Worm (Caenorhabditis elegans) whole organism, L1 larva: ENCODE results near the gene vrk-1.
"Not testable (repeated sequence)": the region's sequence is repeated elsewhere in the genome, so short reads cannot be mapped to it uniquely, and the experiment has no call there.

Source experiments
- F16B12.6 ChIP-seq: fragments of 150-350 bp; optimal IDR thresholded peaks from 2 replicates; lab custom pipeline; 2014; ENCODE audit warnings: missing biosample characterization, missing genetic modification characterization
- Y116A8C.19 ChIP-seq: sonication (generic microtip); optimal IDR thresholded peaks from 2 replicates; lab custom pipeline; 2016; ENCODE audit warnings: missing compliant biosample characterization, missing genetic modification characterization, borderline replicate concordance
- aha-1 ChIP-seq: fragments of 150-350 bp; optimal IDR thresholded peaks from 2 replicates; lab custom pipeline; 2014; ENCODE audit warnings: missing biosample characterization, missing genetic modification characterization
- alr-1 ChIP-seq: fragments of 200-800 bp; sonication (Bioruptor generic); optimal IDR thresholded peaks from 2 replicates; lab custom pipeline; 2018; ENCODE audit warnings: borderline replicate concordance, mild to moderate bottlenecking, missing genetic modification characterization, missing compliant biosample characterization
- aly-2 ChIP-seq: fragments of 150-350 bp; optimal IDR thresholded peaks from 2 replicates; lab custom pipeline; 2014; ENCODE audit warnings: missing biosample characterization, missing genetic modification characterization
- ceh-63 ChIP-seq: fragments of 200-800 bp; sonication (Bioruptor generic); optimal IDR thresholded peaks from 2 replicates; lab custom pipeline; 2018; ENCODE audit warnings: mild to moderate bottlenecking, missing genetic modification characterization, missing compliant biosample characterization
- ceh-8 ChIP-seq: fragments of 200-800 bp; sonication (Bioruptor generic); optimal IDR thresholded peaks from 2 replicates; lab custom pipeline; 2018; ENCODE audit warnings: mild to moderate bottlenecking, missing genetic modification characterization, moderate library complexity, missing compliant biosample characterization
- ceh-82 ChIP-seq, 3 experiments: fragments of 150-350 bp in 1 of 3; sonication (generic microtip) in 2 of 3; optimal IDR thresholded peaks; 2 replicates each; lab custom pipeline; 2014 to 2017; ENCODE audit warnings: missing biosample characterization in 3 of 3, missing genetic modification characterization in 3 of 3
- ceh-88 ChIP-seq: fragments of 200-800 bp; sonication (Bioruptor generic); IDR thresholded peaks from 2 replicates; pipeline ENCODE4 v1.3.6; 2022; ENCODE audit warnings: missing genetic modification characterization, missing compliant biosample characterization
- dsc-1 ChIP-seq: sonication (generic microtip); optimal IDR thresholded peaks from 2 replicates; lab custom pipeline; 2016; ENCODE audit warnings: mild to moderate bottlenecking, missing genetic modification characterization, missing compliant biosample characterization
- efl-1 ChIP-seq, 4 experiments: fragments of 150-350 bp; optimal IDR thresholded peaks in 3 of 4; peaks in 1 of 4; 1 replicate in 1 of 4; 2 replicates in 3 of 4; lab custom pipeline; 2014; ENCODE audit warnings: missing biosample characterization in 2 of 4, missing genetic modification characterization in 2 of 4, missing genetic modification reagents in 2 of 4
- efl-3 ChIP-seq: fragments of 200-800 bp; sonication (Bioruptor generic); optimal IDR thresholded peaks from 2 replicates; lab custom pipeline; 2018; ENCODE audit warnings: mild to moderate bottlenecking, missing genetic modification characterization, missing compliant biosample characterization
- egl-27 ChIP-seq, 2 experiments: fragments of 150-350 bp in 1 of 2; sonication (generic microtip); optimal IDR thresholded peaks; 3 replicates each; lab custom pipeline; 2017 to 2018; ENCODE audit warnings: missing biosample characterization in 2 of 2, missing genetic modification characterization in 2 of 2, missing genetic modification reagents in 2 of 2
- fkh-10 ChIP-seq: sonication (generic microtip); optimal IDR thresholded peaks from 2 replicates; lab custom pipeline; 2017; ENCODE audit warnings: missing biosample characterization, missing genetic modification reagents, missing genetic modification characterization
- fkh-4 ChIP-seq: sonication (generic microtip); optimal IDR thresholded peaks from 2 replicates; lab custom pipeline; 2016; ENCODE audit warnings: missing compliant biosample characterization, missing genetic modification characterization, borderline replicate concordance
- fos-1 ChIP-seq: fragments of 150-350 bp; optimal IDR thresholded peaks from 2 replicates; lab custom pipeline; 2014; ENCODE audit warnings: missing biosample characterization, missing genetic modification characterization
- grh-1 ChIP-seq: fragments of 200-800 bp; sonication (Bioruptor generic); IDR thresholded peaks from 2 replicates; pipeline ENCODE4 v1.3.6; 2022; ENCODE audit warnings: missing genetic modification reagents, missing genetic modification characterization, missing compliant biosample characterization
- lin-13 ChIP-seq: fragments of 150-350 bp; optimal IDR thresholded peaks from 2 replicates; lab custom pipeline; 2014; ENCODE audit warnings: missing biosample characterization, missing genetic modification reagents, missing genetic modification characterization
- lin-15B ChIP-seq: fragments of 150-350 bp; sonication (generic microtip); optimal IDR thresholded peaks from 3 replicates; lab custom pipeline; 2014; ENCODE audit warnings: missing biosample characterization, missing genetic modification characterization
- lsy-2 ChIP-seq, 2 experiments: fragments of 150-350 bp; optimal IDR thresholded peaks; 2 replicates each; lab custom pipeline; 2014; ENCODE audit warnings: missing biosample characterization in 2 of 2, missing genetic modification characterization in 2 of 2
- mab-9 ChIP-seq: fragments of 200-800 bp; sonication (Bioruptor generic); IDR thresholded peaks from 2 replicates; pipeline ENCODE4 v1.3.6; 2022; ENCODE audit warnings: missing genetic modification reagents, missing genetic modification characterization, missing compliant biosample characterization
- mdl-1 ChIP-seq, 2 experiments: fragments of 150-350 bp; optimal IDR thresholded peaks; 2 replicates each; lab custom pipeline; 2014 to 2017; ENCODE audit warnings: missing biosample characterization in 2 of 2, missing genetic modification characterization in 2 of 2, inconsistent platforms in 1 of 2
- nhr-11 ChIP-seq: fragments of 150-350 bp; optimal IDR thresholded peaks from 2 replicates; lab custom pipeline; 2014; ENCODE audit warnings: missing biosample characterization, missing genetic modification characterization
- nhr-12 ChIP-seq: sonication (generic microtip); optimal IDR thresholded peaks from 2 replicates; lab custom pipeline; 2017; ENCODE audit warnings: missing biosample characterization, missing genetic modification characterization
- nhr-20 ChIP-seq: sonication (generic microtip); optimal IDR thresholded peaks from 2 replicates; lab custom pipeline; 2016; ENCODE audit warnings: mild to moderate bottlenecking, missing genetic modification characterization, missing compliant biosample characterization
- nhr-237 ChIP-seq: fragments of 150-350 bp; optimal IDR thresholded peaks from 2 replicates; lab custom pipeline; 2014; ENCODE audit warnings: missing biosample characterization, missing genetic modification characterization
- nhr-47 ChIP-seq: sonication (generic microtip); optimal IDR thresholded peaks from 2 replicates; lab custom pipeline; 2016; ENCODE audit warnings: mild to moderate bottlenecking, missing genetic modification characterization, moderate library complexity, missing compliant biosample characterization
- nhr-71 ChIP-seq: sonication (generic microtip); optimal IDR thresholded peaks from 2 replicates; lab custom pipeline; 2016; ENCODE audit warnings: mild to moderate bottlenecking, missing genetic modification characterization, moderate library complexity, missing compliant biosample characterization
- nhr-76 ChIP-seq: sonication (generic microtip); optimal IDR thresholded peaks from 2 replicates; lab custom pipeline; 2017; ENCODE audit warnings: missing biosample characterization, missing genetic modification characterization
- nhr-85 ChIP-seq: sonication (generic microtip); peaks from one replicate; lab custom pipeline; 2016; ENCODE audit warnings: missing genetic modification characterization, inconsistent platforms, missing compliant biosample characterization
- nhr-90 ChIP-seq: sonication (generic microtip); optimal IDR thresholded peaks from 2 replicates; lab custom pipeline; 2016; ENCODE audit warnings: mild to moderate bottlenecking, missing genetic modification characterization, missing compliant biosample characterization; ENCODE audit not compliant: poor library complexity
- pag-3 ChIP-seq: sonication (generic microtip); optimal IDR thresholded peaks from 2 replicates; lab custom pipeline; 2017; ENCODE audit warnings: missing genetic modification characterization, mild to moderate bottlenecking, missing compliant biosample characterization, antibody characterized with exemption, borderline replicate concordance; ENCODE audit not compliant: insufficient read depth
- pqm-1 ChIP-seq: sonication (generic microtip); optimal IDR thresholded peaks from 3 replicates; lab custom pipeline; 2017; ENCODE audit warnings: missing biosample characterization, missing genetic modification characterization
- sox-4 ChIP-seq: sonication (generic microtip); optimal IDR thresholded peaks from 2 replicates; lab custom pipeline; 2016; ENCODE audit warnings: missing genetic modification characterization, missing compliant biosample characterization
- sup-37 ChIP-seq: fragments of 200-800 bp; sonication (Bioruptor generic); optimal IDR thresholded peaks from 2 replicates; lab custom pipeline; 2018; ENCODE audit warnings: mild to moderate bottlenecking, missing genetic modification characterization, missing compliant biosample characterization
- swsn-7 ChIP-seq: sonication (generic microtip); optimal IDR thresholded peaks from 2 replicates; lab custom pipeline; 2016; ENCODE audit warnings: missing genetic modification characterization, missing compliant biosample characterization
- unc-62 ChIP-seq: fragments of 150-350 bp; optimal IDR thresholded peaks from 2 replicates; lab custom pipeline; 2014; ENCODE audit warnings: missing biosample characterization, missing genetic modification reagents, missing genetic modification characterization
- unc-86 ChIP-seq: sonication (generic microtip); optimal IDR thresholded peaks from 2 replicates; lab custom pipeline; 2016; ENCODE audit warnings: missing genetic modification characterization, missing compliant biosample characterization
- zag-1 ChIP-seq: fragments of 150-350 bp; optimal IDR thresholded peaks from 2 replicates; lab custom pipeline; 2014; ENCODE audit warnings: missing biosample characterization, missing genetic modification characterization
- zip-4 ChIP-seq: fragments of 200-800 bp; sonication (Bioruptor generic); optimal IDR thresholded peaks from 2 replicates; lab custom pipeline; 2018; ENCODE audit warnings: mild to moderate bottlenecking, missing genetic modification characterization, moderate library complexity, missing compliant biosample characterization

The vrk-1 gene

ce11 chrII:5874130-5874529 lies 47.6 kb upstream of the vrk-1 start (continued):
- TF ChIP-seq aly-2 (tag; lab: Kevin White, UChicago) (no peak), mdl-1 (tag; optimal IDR thresholded peaks at IDR 0.05; lab: Kevin White, UChicago) (peak in 1 of 2 experiments; percentile 78), nhr-47 (no peak), pqm-1 (no peak), mab-9 (no peak), Y116A8C.19 (tag; lab: Kevin White, UChicago) (no peak), lsy-2 (tag; optimal IDR thresholded peaks at IDR 0.05; lab: Kevin White, UChicago) (peak; percentile 35 to 49), F16B12.6 (tag; lab: Kevin White, UChicago) (no peak), sox-4 (tag; lab: Kevin White, UChicago) (no peak), fkh-4 (tag; lab: Kevin White, UChicago) (no peak), nhr-76 (tag; lab: Kevin White, UChicago) (no peak), unc-62 (GFP tag; lab: Kevin White, UChicago) (no peak), ceh-88 (no peak; the same call in 1 of the 2 replicates), sup-37 (no peak), unc-86 (tag; lab: Kevin White, UChicago) (no peak), zag-1 (tag; lab: Kevin White, UChicago) (no peak), pag-3 (tag; lab: Kevin White, UChicago) (no peak), alr-1 (no peak), nhr-90 (tag; lab: Kevin White, UChicago) (peak; percentile 30), nhr-71 (peak; percentile 71), grh-1 (no peak), aha-1 (tag; lab: Kevin White, UChicago) (no peak), fos-1 (tag; lab: Kevin White, UChicago) (no peak), ceh-8 (GFP tag; lab: Kevin White, UChicago) (peak; percentile 43), efl-1 (optimal IDR thresholded peaks at IDR 0.05; lab: Kevin White, UChicago) (peak in 1 of 2 experiments; percentile 25), efl-1 (GFP tag; optimal IDR thresholded peaks at IDR 0.05 in 1 of 2; lab: Kevin White, UChicago) (peak; percentile 25 to 88), ceh-82 (tag; optimal IDR thresholded peaks at IDR 0.05; lab: Kevin White, UChicago) (no peak), ceh-63 (GFP tag; lab: Kevin White, UChicago) (no peak), zip-4 (GFP tag; lab: Kevin White, UChicago) (no peak), fkh-10 (GFP tag; lab: Kevin White, UChicago) (no peak)
- TF ChIP-seq, all 84 proteins: peak for 24

- TF ChIP-seq nhr-237 (tag; lab: Kevin White, UChicago) (no peak), lin-15B (tag; lab: Kevin White, UChicago) (no peak), nhr-11 (tag; lab: Kevin White, UChicago) (no peak), unc-62 (GFP tag; lab: Kevin White, UChicago) (no peak), lin-13 (GFP tag; lab: Kevin White, UChicago) (no peak), grh-1 (no peak), dsc-1 (tag; lab: Kevin White, UChicago) (no peak), ceh-8 (GFP tag; lab: Kevin White, UChicago) (no peak), fkh-10 (GFP tag; lab: Kevin White, UChicago) (no peak), nhr-71 (no peak), nhr-20 (tag; lab: Kevin White, UChicago) (no peak), nhr-12 (tag; lab: Kevin White, UChicago) (no peak), efl-3 (GFP tag; lab: Kevin White, UChicago) (no peak), egl-27 (tag; optimal IDR thresholded peaks at IDR 0.05; lab: Kevin White, UChicago) (no peak)
Measured at ce11 chrII:5876053-5876452, 45.7 kb upstream of the vrk-1 start, which contains the start of gene F55C12.6. Gene F55C12.6 (minus strand): TSS chrII:5876153.

- TF ChIP-seq nhr-85, swsn-7, unc-86 (tag; lab: Kevin White, UChicago): not testable (repeated sequence)
- TF ChIP-seq, all 84 proteins: peak for 0; not testable (repeated sequence) for 84
Measured at ce11 chrII:5876511-5876910, 45.3 kb upstream of the vrk-1 start, which contains the start of gene F55C12.2. Gene F55C12.2 (plus strand): TSS chrII:5876811.
